Fruit fly (Drosophila melanogaster): ENCODE results near the gene rudhira.

rudhira gene

dm6 chrX:11806196-11806595, 10.5 kb upstream of the rudhira start:
- TF ChIP-seq ss (GFP tag; optimal IDR thresholded peaks at IDR 0.05) = peak in 1 of 2 experiments; percentile 35
- TF ChIP-seq eg (GFP tag; IDR thresholded peaks at IDR 0.05) = 0 out of 3 replicates have a peak, but pooled peaks have one; percentile 41
- peak; percentile 4 for TF ChIP-seq OdsH (GFP tag; optimal IDR thresholded peaks at IDR 0.05)
- TF ChIP-seq CG4318 (GFP tag; optimal IDR thresholded peaks at IDR 0.05) = no peak
- TF ChIP-seq CG7368 (GFP tag; optimal IDR thresholded peaks at IDR 0.05) = no peak
- no peak for TF ChIP-seq spab (GFP tag; optimal IDR thresholded peaks at IDR 0.05)
- no peak for TF ChIP-seq Smox (GFP tag; optimal IDR thresholded peaks at IDR 0.05)
- TF ChIP-seq Eip93F (GFP tag; optimal IDR thresholded peaks at IDR 0.05) = peak; percentile 46
- TF ChIP-seq Hr4 (GFP tag; optimal IDR thresholded peaks at IDR 0.05) = no peak
- TF ChIP-seq CG6854 (GFP tag; optimal IDR thresholded peaks at IDR 0.05) = peak; percentile 19
- peak; percentile 87 for TF ChIP-seq svp (GFP tag)
- TF ChIP-seq Met (GFP tag; optimal IDR thresholded peaks at IDR 0.05) = peak; percentile 37
- no peak for TF ChIP-seq pdm3 (GFP tag; optimal IDR thresholded peaks at IDR 0.05)
- peak; percentile 46 for TF ChIP-seq vri (GFP tag; optimal IDR thresholded peaks at IDR 0.05)
- TF ChIP-seq Gug (GFP tag; IDR thresholded peaks at IDR 0.05) = no peak
- peak; percentile 29 for TF ChIP-seq esn (GFP tag; optimal IDR thresholded peaks at IDR 0.05)
- TF ChIP-seq Eip75B (GFP tag; optimal IDR thresholded peaks at IDR 0.05) = no peak
- peak; percentile 20 for TF ChIP-seq net (GFP tag; optimal IDR thresholded peaks at IDR 0.05)
- no peak for TF ChIP-seq CG32006 (GFP tag; optimal IDR thresholded peaks at IDR 0.05)
- TF ChIP-seq CG15336 (GFP tag; IDR thresholded peaks at IDR 0.05) = 0 out of 2 replicates have a peak, but pooled peaks have one; percentile 12
- TF ChIP-seq dsx (GFP tag; optimal IDR thresholded peaks at IDR 0.05; ENCODE audit: poor library complexity, severe bottlenecking) = peak; percentile 7
- peak; percentile 38; the same call in 1 of the 3 replicates for TF ChIP-seq CG6163 (GFP tag; IDR thresholded peaks at IDR 0.05)
- TF ChIP-seq CG3919 (GFP tag; optimal IDR thresholded peaks at IDR 0.05) = peak; percentile 12
- TF ChIP-seq Eip78C (GFP tag) = peak; percentile 41
- no peak for TF ChIP-seq CG34406 (GFP tag; optimal IDR thresholded peaks at IDR 0.05)
- no peak for TF ChIP-seq CG11294 (GFP tag; IDR thresholded peaks at IDR 0.05)
- TF ChIP-seq CG6808 (GFP tag; optimal IDR thresholded peaks at IDR 0.05) = peak; percentile 37
- TF ChIP-seq topi (GFP tag; optimal IDR thresholded peaks at IDR 0.05) = peak; percentile 7
- peak; percentile 88 for TF ChIP-seq achi (GFP tag; optimal IDR thresholded peaks at IDR 0.05)
- TF ChIP-seq CG1621 (tag; optimal IDR thresholded peaks at IDR 0.05) = peak; percentile 37
- no peak for TF ChIP-seq CG3032 (tag; optimal IDR thresholded peaks at IDR 0.05)
- TF ChIP-seq Blimp-1 (GFP tag; optimal IDR thresholded peaks at IDR 0.05) = no peak

DNA sequence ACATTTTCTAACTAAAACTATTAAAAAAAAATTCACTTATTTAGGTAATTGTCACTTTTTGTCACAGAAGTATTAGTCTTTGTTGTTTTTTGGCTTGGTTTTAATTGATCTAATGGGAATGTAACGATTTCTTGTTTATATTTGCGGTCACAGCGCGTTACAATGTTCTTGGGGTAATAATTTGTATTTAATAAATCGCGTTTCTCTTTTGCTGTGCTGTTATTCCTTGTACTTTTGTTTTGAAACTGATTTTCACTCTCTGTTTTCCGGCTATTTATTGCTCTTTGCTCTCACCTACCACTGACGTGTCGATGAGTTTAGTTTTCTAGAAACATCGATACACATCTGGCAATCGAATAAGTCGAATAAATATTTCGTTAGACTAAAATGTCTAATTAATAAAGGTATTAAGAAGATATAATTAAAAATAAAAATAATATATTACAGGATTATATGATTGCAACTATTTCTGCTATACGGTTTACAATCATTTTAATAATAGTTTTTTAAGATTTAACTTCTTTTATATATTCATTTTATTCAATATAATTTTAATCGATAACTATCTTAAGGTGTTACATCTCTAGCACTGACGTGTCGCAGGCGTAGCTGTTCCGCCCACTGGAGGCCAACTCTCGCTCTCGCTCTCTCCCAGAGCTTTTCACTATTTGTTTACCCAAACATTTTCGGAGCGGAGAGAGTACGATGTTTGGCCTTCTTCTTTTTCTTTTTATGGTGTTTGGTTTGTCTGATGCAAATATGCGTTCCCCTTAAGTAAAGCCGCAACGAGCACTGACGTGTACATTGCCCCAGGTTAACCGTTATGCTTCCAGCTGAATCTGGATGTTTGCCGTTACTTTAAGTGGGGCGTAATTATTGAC, 9.6 kb upstream of the rudhira start, which contains the start of gene Hsc70-3:
Hsc70-3 (minus strand) TSS at position 251 of the 881 bp plus-strand sequence.
- TF ChIP-seq CG32006 (GFP tag; optimal IDR thresholded peaks at IDR 0.05) = peak; percentile 0
- TF ChIP-seq Hr38 (GFP tag; optimal IDR thresholded peaks at IDR 0.05) = no peak
- TF ChIP-seq Hr4 (GFP tag; optimal IDR thresholded peaks at IDR 0.05) = no peak
- TF ChIP-seq spab (GFP tag; optimal IDR thresholded peaks at IDR 0.05) = no peak
- TF ChIP-seq CG6276 (GFP tag; optimal IDR thresholded peaks at IDR 0.05) = peak; percentile 46
- TF ChIP-seq pdm3 (GFP tag; optimal IDR thresholded peaks at IDR 0.05) = no peak
- peak; percentile 28 for TF ChIP-seq Met (GFP tag; optimal IDR thresholded peaks at IDR 0.05)
- TF ChIP-seq lz (GFP tag; optimal IDR thresholded peaks at IDR 0.05) = no peak
- no peak for TF ChIP-seq CG11902 (GFP tag; optimal IDR thresholded peaks at IDR 0.05)
- no peak; the same call in 2 of the 3 replicates for TF ChIP-seq eg (GFP tag; IDR thresholded peaks at IDR 0.05)
- no peak for TF ChIP-seq acj6 (GFP tag; optimal IDR thresholded peaks at IDR 0.05)
- no peak for TF ChIP-seq CG10669 (GFP tag; optimal IDR thresholded peaks at IDR 0.05)
- peak; percentile 92 for TF ChIP-seq fkh (GFP tag; optimal IDR thresholded peaks at IDR 0.05)
- TF ChIP-seq CG11294 (GFP tag; IDR thresholded peaks at IDR 0.05) = no peak
- no peak for TF ChIP-seq cyc (GFP tag; optimal IDR thresholded peaks at IDR 0.05)
- peak; percentile 30 for TF ChIP-seq dsx (GFP tag; optimal IDR thresholded peaks at IDR 0.05; ENCODE audit: poor library complexity, severe bottlenecking)
- TF ChIP-seq CG4318 (GFP tag; optimal IDR thresholded peaks at IDR 0.05) = no peak
- no peak for TF ChIP-seq Blimp-1 (GFP tag; optimal IDR thresholded peaks at IDR 0.05)
- no peak for TF ChIP-seq Hr39 (GFP tag; optimal IDR thresholded peaks at IDR 0.05)
- TF ChIP-seq CG7368 (GFP tag; optimal IDR thresholded peaks at IDR 0.05) = no peak
- TF ChIP-seq CG34406 (GFP tag; optimal IDR thresholded peaks at IDR 0.05) = peak; percentile 12
- TF ChIP-seq CG6854 (GFP tag; optimal IDR thresholded peaks at IDR 0.05) = peak; percentile 63
- TF ChIP-seq CG3919 (GFP tag; optimal IDR thresholded peaks at IDR 0.05) = peak; percentile 22
- TF ChIP-seq CG6792 (GFP tag; optimal IDR thresholded peaks at IDR 0.05) = no peak
- TF ChIP-seq OdsH (GFP tag; optimal IDR thresholded peaks at IDR 0.05) = no peak
- no peak for TF ChIP-seq Sox14 (GFP tag; optimal IDR thresholded peaks at IDR 0.05)
- TF ChIP-seq fd85E (GFP tag; optimal IDR thresholded peaks at IDR 0.05) = no peak
- TF ChIP-seq Ets96B (tag; optimal IDR thresholded peaks at IDR 0.05) = no peak
- no peak for TF ChIP-seq CG8319 (GFP tag; optimal IDR thresholded peaks at IDR 0.05)
- peak; percentile 81 for TF ChIP-seq Eip78C (GFP tag)
- TF ChIP-seq net (GFP tag; optimal IDR thresholded peaks at IDR 0.05) = no peak

All from whole organism, prepupa.